Fruit fly (Drosophila melanogaster) whole organism, prepupa: ENCODE data around the gene PNKP.

Experiments
- Blimp-1 ChIP-seq: fragments of 200-800 bp; sonication (Bioruptor generic); optimal IDR thresholded peaks from 3 replicates; lab custom pipeline; 2017; ENCODE audit warnings: missing biosample characterization, missing genetic modification characterization, mild to moderate bottlenecking, moderate library complexity, missing genetic modification reagents
- CG10631 ChIP-seq: fragments of 200-800 bp; sonication (Bioruptor generic); optimal IDR thresholded peaks from 2 replicates; lab custom pipeline; 2016; ENCODE audit warnings: missing biosample characterization, missing genetic modification characterization
- CG10669 ChIP-seq: fragments of 200-800 bp; sonication (Bioruptor generic); optimal IDR thresholded peaks from 3 replicates; lab custom pipeline; 2018; ENCODE audit warnings: missing biosample characterization, mild to moderate bottlenecking, missing genetic modification characterization, moderate library complexity
- CG11294 ChIP-seq: fragments of 200-800 bp; sonication (Bioruptor generic); IDR thresholded peaks from 2 replicates; pipeline ENCODE4 v1.3.6; 2022; ENCODE audit warnings: missing biosample characterization, missing genetic modification characterization
- CG11762 ChIP-seq: fragments of 200-800 bp; sonication (Bioruptor generic); optimal IDR thresholded peaks from 3 replicates; lab custom pipeline; 2016; ENCODE audit warnings: missing biosample characterization, missing genetic modification characterization; ENCODE audit not compliant: insufficient read depth
- CG1621 ChIP-seq: fragments of 200-800 bp; sonication (Bioruptor generic); optimal IDR thresholded peaks from 3 replicates; lab custom pipeline; 2018; ENCODE audit warnings: missing biosample characterization, mild to moderate bottlenecking, missing genetic modification characterization
- CG3032 ChIP-seq: fragments of 200-800 bp; optimal IDR thresholded peaks from 2 replicates; lab custom pipeline; 2019; ENCODE audit warnings: missing biosample characterization, mild to moderate bottlenecking, missing genetic modification characterization, moderate library complexity
- CG32006 ChIP-seq: fragments of 200-800 bp; sonication (Bioruptor generic); optimal IDR thresholded peaks from 3 replicates; lab custom pipeline; 2017; ENCODE audit warnings: missing biosample characterization, mild to moderate bottlenecking, missing genetic modification characterization
- CG34406 ChIP-seq: fragments of 200-800 bp; sonication (Bioruptor generic); optimal IDR thresholded peaks from 3 replicates; lab custom pipeline; 2016; ENCODE audit warnings: missing biosample characterization, missing genetic modification characterization
- CG3919 ChIP-seq: fragments of 200-800 bp; sonication (Bioruptor generic); optimal IDR thresholded peaks from 3 replicates; lab custom pipeline; 2016; ENCODE audit warnings: missing biosample characterization, missing genetic modification characterization
- CG4318 ChIP-seq: fragments of 200-800 bp; sonication (Bioruptor generic); optimal IDR thresholded peaks from 3 replicates; lab custom pipeline; 2017; ENCODE audit warnings: missing biosample characterization, mild to moderate bottlenecking, missing genetic modification characterization
- CG6163 ChIP-seq: fragments of 200-800 bp; sonication (Bioruptor generic); IDR thresholded peaks from 3 replicates; pipeline ENCODE4 v1.3.6; 2022; ENCODE audit warnings: missing biosample characterization, missing genetic modification characterization
- CG6276 ChIP-seq: fragments of 200-800 bp; sonication (Bioruptor generic); optimal IDR thresholded peaks from 2 replicates; lab custom pipeline; 2017; ENCODE audit warnings: missing biosample characterization, mild to moderate bottlenecking, missing genetic modification characterization
- CG6792 ChIP-seq: fragments of 200-800 bp; sonication (Bioruptor generic); optimal IDR thresholded peaks from 3 replicates; lab custom pipeline; 2016; ENCODE audit warnings: missing biosample characterization, missing genetic modification characterization
- CG6854 ChIP-seq: fragments of 200-800 bp; sonication (Bioruptor generic); optimal IDR thresholded peaks from 2 replicates; lab custom pipeline; 2017; ENCODE audit warnings: missing biosample characterization, mild to moderate bottlenecking, missing genetic modification characterization
- CG7368 ChIP-seq: fragments of 200-800 bp; sonication (Bioruptor generic); optimal IDR thresholded peaks from 3 replicates; lab custom pipeline; 2016; ENCODE audit warnings: missing biosample characterization, missing genetic modification characterization
- CG8119 ChIP-seq: fragments of 200-800 bp; sonication (Bioruptor generic); IDR thresholded peaks from 3 replicates; pipeline ENCODE4 v1.3.6; 2022; ENCODE audit warnings: missing biosample characterization, missing genetic modification characterization
- CG8632 ChIP-seq: fragments of 200-800 bp; sonication (Bioruptor generic); optimal IDR thresholded peaks from 3 replicates; lab custom pipeline; 2016; ENCODE audit warnings: missing biosample characterization, missing genetic modification characterization
- CG9139 ChIP-seq: fragments of 200-800 bp; sonication (Bioruptor generic); optimal IDR thresholded peaks from 3 replicates; lab custom pipeline; 2017; ENCODE audit warnings: missing biosample characterization, mild to moderate bottlenecking, missing genetic modification characterization
- Eip75B ChIP-seq: fragments of 200-800 bp; sonication (Bioruptor generic); optimal IDR thresholded peaks from 3 replicates; lab custom pipeline; 2016; ENCODE audit warnings: missing biosample characterization, missing genetic modification characterization
- Eip78C ChIP-seq: fragments of 200-800 bp; sonication (Bioruptor generic); peaks from one replicate; lab custom pipeline; 2016; ENCODE audit warnings: missing biosample characterization, missing genetic modification characterization
- Eip93F ChIP-seq: fragments of 200-800 bp; sonication (Bioruptor generic); optimal IDR thresholded peaks from 2 replicates; lab custom pipeline; 2016; ENCODE audit warnings: missing biosample characterization, mild to moderate bottlenecking, missing genetic modification characterization
- Ets21C ChIP-seq: fragments of 200-800 bp; sonication (Bioruptor generic); optimal IDR thresholded peaks from 3 replicates; lab custom pipeline; 2016; ENCODE audit warnings: missing biosample characterization, missing genetic modification characterization
- Ets96B ChIP-seq: fragments of 200-800 bp; optimal IDR thresholded peaks from 2 replicates; lab custom pipeline; 2019; ENCODE audit warnings: missing biosample characterization, mild to moderate bottlenecking, missing genetic modification characterization, moderate library complexity
- Hr38 ChIP-seq: sonication (Bioruptor generic); optimal IDR thresholded peaks from 2 replicates; lab custom pipeline; 2016; ENCODE audit warnings: missing biosample characterization, missing genetic modification characterization
- Hr39 ChIP-seq: fragments of 200-800 bp; sonication (Bioruptor generic); optimal IDR thresholded peaks from 2 replicates; lab custom pipeline; 2016; ENCODE audit warnings: missing biosample characterization, missing genetic modification characterization
- Hr4 ChIP-seq: fragments of 200-800 bp; sonication (Bioruptor generic); optimal IDR thresholded peaks from 3 replicates; lab custom pipeline; 2016; ENCODE audit warnings: missing biosample characterization, missing genetic modification characterization
- Lpt ChIP-seq: fragments of 200-800 bp; sonication (Bioruptor generic); optimal IDR thresholded peaks from 3 replicates; lab custom pipeline; 2016; ENCODE audit warnings: missing biosample characterization, missing genetic modification characterization
- Met ChIP-seq: fragments of 200-800 bp; sonication (Bioruptor generic); optimal IDR thresholded peaks from 3 replicates; lab custom pipeline; 2016; ENCODE audit warnings: missing biosample characterization, missing genetic modification characterization
- OdsH ChIP-seq: fragments of 200-800 bp; sonication (Bioruptor generic); optimal IDR thresholded peaks from 3 replicates; lab custom pipeline; 2016; ENCODE audit warnings: missing biosample characterization, missing genetic modification characterization
- Smox ChIP-seq: fragments of 200-800 bp; sonication (Bioruptor generic); optimal IDR thresholded peaks from 3 replicates; lab custom pipeline; 2016; ENCODE audit warnings: missing biosample characterization, missing genetic modification characterization
- Sox102F ChIP-seq: fragments of 200-800 bp; sonication (Bioruptor generic); optimal IDR thresholded peaks from 2 replicates; lab custom pipeline; 2016; ENCODE audit warnings: missing biosample characterization, mild to moderate bottlenecking, missing genetic modification characterization
- Sox14 ChIP-seq: fragments of 200-800 bp; sonication (Bioruptor generic); optimal IDR thresholded peaks from 3 replicates; lab custom pipeline; 2016; ENCODE audit warnings: missing biosample characterization, missing genetic modification characterization
- Sox15 ChIP-seq: fragments of 200-800 bp; sonication (Bioruptor generic); optimal IDR thresholded peaks from 3 replicates; lab custom pipeline; 2016; ENCODE audit warnings: missing biosample characterization, missing genetic modification characterization
- achi ChIP-seq: fragments of 200-800 bp; sonication (Bioruptor generic); optimal IDR thresholded peaks from 3 replicates; lab custom pipeline; 2016; ENCODE audit warnings: missing biosample characterization, missing genetic modification characterization
- acj6 ChIP-seq: fragments of 200-800 bp; sonication (Bioruptor generic); optimal IDR thresholded peaks from 3 replicates; lab custom pipeline; 2016; ENCODE audit warnings: missing biosample characterization, missing genetic modification characterization
- cyc ChIP-seq: fragments of 200-800 bp; sonication (Bioruptor generic); optimal IDR thresholded peaks from 3 replicates; lab custom pipeline; 2016; ENCODE audit warnings: missing biosample characterization, missing genetic modification characterization
- dac ChIP-seq: fragments of 200-800 bp; sonication (Bioruptor generic); optimal IDR thresholded peaks from 2 replicates; lab custom pipeline; 2017; ENCODE audit warnings: missing biosample characterization, mild to moderate bottlenecking, missing genetic modification characterization
- dsx ChIP-seq: fragments of 200-800 bp; optimal IDR thresholded peaks from 3 replicates; lab custom pipeline; 2019; ENCODE audit warnings: missing biosample characterization, mild to moderate bottlenecking, missing genetic modification characterization, moderate library complexity; ENCODE audit not compliant: poor library complexity, severe bottlenecking
- eg ChIP-seq: fragments of 200-800 bp; sonication (Bioruptor generic); IDR thresholded peaks from 3 replicates; pipeline ENCODE4 v1.3.6; 2022; ENCODE audit warnings: missing biosample characterization, missing genetic modification characterization
- esn ChIP-seq: fragments of 200-800 bp; sonication (Bioruptor generic); optimal IDR thresholded peaks from 2 replicates; lab custom pipeline; 2016; ENCODE audit warnings: missing biosample characterization, mild to moderate bottlenecking, missing genetic modification characterization, moderate library complexity
- fkh ChIP-seq: fragments of 200-800 bp; sonication (Bioruptor generic); optimal IDR thresholded peaks from 3 replicates; lab custom pipeline; 2017; ENCODE audit warnings: missing biosample characterization, mild to moderate bottlenecking, missing genetic modification characterization, moderate library complexity
- lz ChIP-seq: fragments of 200-800 bp; sonication (Bioruptor generic); optimal IDR thresholded peaks from 3 replicates; lab custom pipeline; 2016; ENCODE audit warnings: missing biosample characterization, missing genetic modification characterization
- net ChIP-seq: fragments of 200-800 bp; sonication (Bioruptor generic); optimal IDR thresholded peaks from 3 replicates; lab custom pipeline; 2016; ENCODE audit warnings: missing biosample characterization, missing genetic modification characterization
- pdm3 ChIP-seq: fragments of 200-800 bp; sonication (Bioruptor generic); optimal IDR thresholded peaks from 3 replicates; lab custom pipeline; 2016; ENCODE audit warnings: missing biosample characterization, missing genetic modification characterization
- spab ChIP-seq: fragments of 200-800 bp; sonication (Bioruptor generic); optimal IDR thresholded peaks from 2 replicates; lab custom pipeline; 2017; ENCODE audit warnings: missing biosample characterization, mild to moderate bottlenecking, missing genetic modification characterization, missing genetic modification reagents
- ss ChIP-seq, 2 experiments: fragments of 200-800 bp; sonication (Bioruptor generic); optimal IDR thresholded peaks; 2 replicates in 1 of 2; 3 replicates in 1 of 2; lab custom pipeline; 2017 to 2018; ENCODE audit warnings: mild to moderate bottlenecking in 2 of 2, missing biosample characterization in 2 of 2, missing genetic modification characterization in 2 of 2, moderate library complexity in 1 of 2
- svp ChIP-seq: fragments of 200-800 bp; sonication (Bioruptor generic); peaks from one replicate; lab custom pipeline; 2016; ENCODE audit warnings: missing biosample characterization, missing genetic modification characterization
- vri ChIP-seq: fragments of 200-800 bp; sonication (Bioruptor generic); optimal IDR thresholded peaks from 3 replicates; lab custom pipeline; 2016; ENCODE audit warnings: missing biosample characterization, mild to moderate bottlenecking, missing genetic modification characterization

Gene PNKP

DNA sequence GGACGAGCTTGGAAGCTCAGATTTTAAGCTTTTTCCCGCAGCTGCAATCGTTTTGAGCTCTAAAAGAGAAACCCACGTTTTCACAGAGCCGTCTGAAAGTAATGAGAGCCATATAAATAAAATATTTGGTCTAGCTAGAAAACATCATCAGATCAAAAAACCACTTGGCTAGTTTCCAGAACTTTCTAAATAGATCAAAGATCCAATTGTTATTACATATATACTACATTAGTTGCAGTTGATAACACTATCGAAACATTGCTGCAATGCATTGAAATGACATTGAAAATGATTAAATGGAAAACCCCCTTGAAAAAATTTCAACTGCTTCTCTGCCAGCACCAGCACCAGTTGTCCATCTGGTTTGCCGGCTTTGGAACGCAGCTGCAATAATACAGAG lies 11.7 kb upstream of the PNKP start (continued):
- TF ChIP-seq esn (GFP tag; lab: Kevin White, UChicago) (peak; percentile 22), Met (peak; percentile 37), CG10669 (peak; percentile 78), lz (GFP tag; lab: Kevin White, UChicago) (peak; percentile 76), Sox102F (peak; percentile 66), CG4318 (peak; percentile 95), CG11294 (GFP tag; lab: Robert Waterston, UW) (peak; percentile 90), Ets21C (GFP tag; lab: Kevin White, UChicago) (peak; percentile 40), CG8119 (GFP tag; lab: Robert Waterston, UW) (peak; percentile 97), vri (GFP tag; lab: Kevin White, UChicago) (no peak), CG3032 (tag; lab: Kevin White, UChicago) (peak; percentile 78), Blimp-1 (no peak), CG32006 (GFP tag; lab: Kevin White, UChicago) (peak; percentile 93)

dm6 chr3R:8354458-8354857 lies 11.1 kb upstream of the PNKP start:
- TF ChIP-seq spab (GFP tag; lab: Kevin White, UChicago) (no peak), esn (GFP tag; lab: Kevin White, UChicago) (peak; percentile 67), dac (GFP tag; lab: Kevin White, UChicago) (no peak), cyc (GFP tag; lab: Kevin White, UChicago) (peak; percentile 63), dsx (no peak), Sox15 (GFP tag; lab: Kevin White, UChicago) (peak; percentile 16), eg (GFP tag; lab: Robert Waterston, UW) (peak; percentile 85), Hr4 (GFP tag; lab: Kevin White, UChicago) (peak; percentile 48), net (GFP tag; lab: Kevin White, UChicago) (no peak), CG32006 (GFP tag; lab: Kevin White, UChicago) (no peak), Hr39 (peak; percentile 59), Sox102F (no peak), CG11762 (no peak), CG6854 (GFP tag; lab: Kevin White, UChicago) (no peak), CG10631 (GFP tag; lab: Kevin White, UChicago) (no peak), lz (GFP tag; lab: Kevin White, UChicago) (peak; percentile 56), acj6 (GFP tag; lab: Kevin White, UChicago) (peak; percentile 45), Ets96B (no peak), ss (GFP tag; optimal IDR thresholded peaks at IDR 0.05; lab: Kevin White, UChicago) (no peak), Smox (no peak), Eip78C (GFP tag; lab: Kevin White, UChicago) (peak; percentile 85), OdsH (peak; percentile 44), fkh (GFP tag; lab: Kevin White, UChicago) (no peak), CG7368 (GFP tag; lab: Kevin White, UChicago) (no peak), CG34406 (GFP tag; lab: Kevin White, UChicago) (peak; percentile 47), Blimp-1 (no peak), Hr38 (GFP tag; lab: Kevin White, UChicago) (no peak), Eip93F (GFP tag; lab: Kevin White, UChicago) (peak; percentile 28), CG9139 (no peak), Ets21C (GFP tag; lab: Kevin White, UChicago) (peak; percentile 44), svp (GFP tag; lab: Kevin White, UChicago) (peak; percentile 86), Lpt (no peak), CG1621 (tag; lab: Kevin White, UChicago) (no peak), CG10669 (peak; percentile 15), CG8632 (GFP tag; lab: Kevin White, UChicago) (peak; percentile 57), CG8119 (GFP tag; lab: Robert Waterston, UW) (peak; percentile 72), CG6792 (GFP tag; lab: Kevin White, UChicago) (peak; percentile 8), CG6276 (GFP tag; lab: Kevin White, UChicago) (peak; percentile 7), CG6163 (peak; percentile 81), CG3919 (GFP tag; lab: Kevin White, UChicago) (no peak), Sox14 (GFP tag; lab: Kevin White, UChicago) (peak; percentile 39), CG11294 (GFP tag; lab: Robert Waterston, UW) (peak; percentile 38; the same call in 1 of the 2 replicates), achi (GFP tag; lab: Kevin White, UChicago) (peak; percentile 33), pdm3 (GFP tag; lab: Kevin White, UChicago) (peak; percentile 44), Eip75B (GFP tag; lab: Kevin White, UChicago) (no peak), vri (GFP tag; lab: Kevin White, UChicago) (peak; percentile 29)
